Worm (Caenorhabditis elegans) whole organism, L4 larva: ENCODE results near the gene tyra-3.

ENCODE experiments used
- T20F7.1 ChIP-seq: fragments of 200-800 bp; sonication (Bioruptor generic); optimal IDR thresholded peaks from 2 replicates; lab custom pipeline; 2018; ENCODE audit warnings: mild to moderate bottlenecking, missing genetic modification characterization, missing compliant biosample characterization
- Y48G9A.11 ChIP-seq: fragments of 200-800 bp; sonication (Bioruptor generic); IDR thresholded peaks from 2 replicates; pipeline ENCODE4 v1.3.6; 2022; ENCODE audit warnings: missing genetic modification reagents, missing genetic modification characterization, missing compliant biosample characterization
- Y75B8A.6 ChIP-seq: fragments of 200-800 bp; sonication (Bioruptor generic); IDR thresholded peaks from 2 replicates; pipeline ENCODE4 v1.3.6; 2022; ENCODE audit warnings: missing genetic modification reagents, missing genetic modification characterization, missing compliant biosample characterization
- ZK546.5 ChIP-seq, 2 experiments: sonication (generic microtip); optimal IDR thresholded peaks; 2 replicates each; lab custom pipeline; 2017; ENCODE audit warnings: missing biosample characterization in 2 of 2, missing genetic modification characterization in 2 of 2
- aly-2 ChIP-seq: sonication (generic microtip); optimal IDR thresholded peaks from 2 replicates; lab custom pipeline; 2018; ENCODE audit warnings: missing biosample characterization, missing genetic modification characterization
- arid-1 ChIP-seq: fragments of 200-800 bp; sonication (Bioruptor generic); conservative IDR thresholded peaks from 2 replicates; pipeline ENCODE4 v1.3.6; 2022; ENCODE audit warnings: missing genetic modification reagents, missing genetic modification characterization, missing compliant biosample characterization
- ces-1 ChIP-seq: fragments of 150-350 bp; sonication (generic microtip); optimal IDR thresholded peaks from 4 replicates; lab custom pipeline; 2014; ENCODE audit warnings: missing biosample characterization, missing genetic modification reagents, missing genetic modification characterization
- daf-16 ChIP-seq, 3 experiments: sonication (generic microtip); optimal IDR thresholded peaks; 2 replicates each; lab custom pipeline; 2016 to 2017; ENCODE audit warnings: missing genetic modification characterization in 3 of 3, missing genetic modification reagents in 3 of 3, mild to moderate bottlenecking in 2 of 3, missing compliant biosample characterization in 2 of 3, missing biosample characterization in 1 of 3, moderate library complexity in 1 of 3
- dmd-8 ChIP-seq: fragments of 200-800 bp; sonication (Bioruptor generic); IDR thresholded peaks from 2 replicates; pipeline ENCODE4 v1.3.6; 2022; ENCODE audit warnings: missing genetic modification characterization, missing compliant biosample characterization
- dpl-1 ChIP-seq: fragments of 150-350 bp; optimal IDR thresholded peaks from 2 replicates; lab custom pipeline; 2014; ENCODE audit warnings: missing biosample characterization, missing genetic modification reagents, missing genetic modification characterization
- dve-1 ChIP-seq: sonication (generic microtip); optimal IDR thresholded peaks from 2 replicates; lab custom pipeline; 2017; ENCODE audit warnings: antibody characterized with exemption, mild to moderate bottlenecking, missing genetic modification characterization, missing compliant biosample characterization; ENCODE audit not compliant: insufficient read depth
- egl-27 ChIP-seq: sonication (generic microtip); optimal IDR thresholded peaks from 3 replicates; lab custom pipeline; 2017; ENCODE audit warnings: missing biosample characterization, missing genetic modification reagents, missing genetic modification characterization
- egl-43 ChIP-seq: fragments of 200-800 bp; sonication (Bioruptor generic); IDR thresholded peaks from 2 replicates; pipeline ENCODE4 v1.3.6; 2022; ENCODE audit warnings: missing genetic modification reagents, missing genetic modification characterization, missing compliant biosample characterization
- fkh-10 ChIP-seq: fragments of 150-350 bp; optimal IDR thresholded peaks from 2 replicates; lab custom pipeline; 2014; ENCODE audit warnings: missing biosample characterization, missing genetic modification reagents, missing genetic modification characterization
- hif-1 ChIP-seq, 2 experiments: sonication (generic microtip); optimal IDR thresholded peaks; 2 replicates each; lab custom pipeline; 2016 to 2017; ENCODE audit warnings: missing compliant biosample characterization in 2 of 2, missing genetic modification characterization in 2 of 2, missing genetic modification reagents in 2 of 2, missing genotype in 2 of 2, mild to moderate bottlenecking in 1 of 2
- hlh-11 ChIP-seq: fragments of 200-800 bp; sonication (Bioruptor generic); optimal IDR thresholded peaks from 2 replicates; lab custom pipeline; 2018; ENCODE audit warnings: mild to moderate bottlenecking, missing genetic modification characterization, missing compliant biosample characterization
- hlh-30 ChIP-seq: sonication (generic microtip); optimal IDR thresholded peaks from 2 replicates; lab custom pipeline; 2017; ENCODE audit warnings: antibody characterized with exemption, mild to moderate bottlenecking, missing genetic modification characterization, missing compliant biosample characterization; ENCODE audit not compliant: insufficient read depth
- hmg-1.1 ChIP-seq: fragments of 200-800 bp; sonication (Bioruptor generic); IDR thresholded peaks from 2 replicates; pipeline ENCODE4 v1.3.6; 2022; ENCODE audit warnings: missing genetic modification reagents, missing genetic modification characterization, missing compliant biosample characterization
- lin-13 ChIP-seq: fragments of 150-350 bp; optimal IDR thresholded peaks from 2 replicates; lab custom pipeline; 2014; ENCODE audit warnings: missing biosample characterization, missing genetic modification reagents, missing genetic modification characterization
- lin-15B ChIP-seq: fragments of 150-350 bp; sonication (generic microtip); optimal IDR thresholded peaks from 3 replicates; lab custom pipeline; 2014; ENCODE audit warnings: missing biosample characterization, missing genetic modification characterization
- lin-38 ChIP-seq: fragments of 200-800 bp; sonication (Bioruptor generic); IDR thresholded peaks from 2 replicates; pipeline ENCODE4 v1.3.6; 2022; ENCODE audit warnings: missing genetic modification reagents, missing genetic modification characterization, missing compliant biosample characterization
- lin-39 ChIP-seq: fragments of 150-350 bp; optimal IDR thresholded peaks from 2 replicates; lab custom pipeline; 2014; ENCODE audit warnings: missing biosample characterization, missing genetic modification reagents, missing genetic modification characterization
- mdl-1 ChIP-seq, 2 experiments: fragments of 150-350 bp in 1 of 2; sonication (generic microtip) in 1 of 2; optimal IDR thresholded peaks; 2 replicates each; lab custom pipeline; 2014 to 2017; ENCODE audit warnings: missing biosample characterization in 2 of 2, missing genetic modification characterization in 2 of 2
- mdt-29 ChIP-seq: fragments of 200-800 bp; sonication (Bioruptor generic); IDR thresholded peaks from 2 replicates; pipeline ENCODE4 v1.3.6; 2022; ENCODE audit warnings: missing genetic modification reagents, missing genetic modification characterization, missing compliant biosample characterization
- mep-1 ChIP-seq: fragments of 150-350 bp; sonication (generic microtip); optimal IDR thresholded peaks from 3 replicates; lab custom pipeline; 2014; ENCODE audit warnings: missing biosample characterization, missing genetic modification characterization
- mxl-3 ChIP-seq: fragments of 200-800 bp; sonication (Bioruptor generic); optimal IDR thresholded peaks from 2 replicates; lab custom pipeline; 2018; ENCODE audit warnings: mild to moderate bottlenecking, missing genetic modification characterization, missing compliant biosample characterization
- nhr-11 ChIP-seq: fragments of 150-350 bp; optimal IDR thresholded peaks from 2 replicates; lab custom pipeline; 2014; ENCODE audit warnings: missing biosample characterization, missing genetic modification characterization
- nhr-28 ChIP-seq: fragments of 150-350 bp; optimal IDR thresholded peaks from 2 replicates; lab custom pipeline; 2014; ENCODE audit warnings: missing biosample characterization, missing genetic modification characterization
- nhr-77 ChIP-seq: fragments of 150-350 bp; optimal IDR thresholded peaks from 2 replicates; lab custom pipeline; 2014; ENCODE audit warnings: missing biosample characterization, missing genetic modification characterization
- php-3 ChIP-seq: fragments of 200-800 bp; sonication (Bioruptor generic); IDR thresholded peaks from 2 replicates; pipeline ENCODE4 v1.3.6; 2022; ENCODE audit warnings: missing genetic modification reagents, missing genetic modification characterization, missing compliant biosample characterization
- pqm-1 ChIP-seq: sonication (generic microtip); optimal IDR thresholded peaks from 2 replicates; lab custom pipeline; 2017; ENCODE audit warnings: missing biosample characterization, missing genetic modification characterization
- rbr-2 ChIP-seq: sonication (generic microtip); optimal IDR thresholded peaks from 2 replicates; lab custom pipeline; 2016; ENCODE audit warnings: missing genotype, missing genetic modification characterization, missing compliant biosample characterization
- saeg-2 ChIP-seq: fragments of 200-800 bp; sonication (Bioruptor generic); IDR thresholded peaks from 2 replicates; pipeline ENCODE4 v1.3.6; 2022; ENCODE audit warnings: missing genetic modification reagents, missing genetic modification characterization, missing compliant biosample characterization
- set-16 ChIP-seq: fragments of 200-800 bp; sonication (Bioruptor generic); IDR thresholded peaks from 2 replicates; pipeline ENCODE4 v1.3.6; 2022; ENCODE audit warnings: missing genetic modification reagents, missing genetic modification characterization, missing compliant biosample characterization
- spr-1 ChIP-seq: sonication (generic microtip); optimal IDR thresholded peaks from 2 replicates; lab custom pipeline; 2016; ENCODE audit warnings: mild to moderate bottlenecking, missing genetic modification characterization, missing compliant biosample characterization
- zfp-3 ChIP-seq: fragments of 200-800 bp; sonication (Bioruptor generic); conservative IDR thresholded peaks from 2 replicates; pipeline ENCODE4 v1.3.6; 2022; ENCODE audit warnings: missing genetic modification reagents, missing genetic modification characterization, missing compliant biosample characterization

Gene tyra-3

ce11 chrX:4987617-4988016 lies 39.8 kb downstream of the tyra-3 start:
- peak; percentile 64 for TF ChIP-seq set-16
- no peak for TF ChIP-seq spr-1 (tag; lab: Kevin White, UChicago)
- no peak for TF ChIP-seq lin-39 (tag; lab: Kevin White, UChicago)
- TF ChIP-seq rbr-2 (tag; lab: Kevin White, UChicago) = no peak
- TF ChIP-seq, all 104 proteins: peak for 1

- TF ChIP-seq set-16 (peak; percentile 70), php-3 (GFP tag; lab: Robert Waterston, UW) (0 out of 2 replicates have a peak, but pooled peaks have one; percentile 11), dmd-8 (GFP tag; lab: Robert Waterston, UW) (no peak), egl-43 (GFP tag; lab: Robert Waterston, UW) (peak; percentile 66; the same call in 1 of the 2 replicates)
Measured at ce11 chrX:4992523-4992922, 44.7 kb downstream of the tyra-3 start.

ce11 chrX:4997548-4998087 lies 49.8 kb downstream of the tyra-3 start, which contains the start of gene ZC8.6:
Gene ZC8.6 (minus strand): TSS chrX:4997598.
- TF ChIP-seq dpl-1 = peak; percentile 14
- no peak for TF ChIP-seq daf-16 (GFP tag; optimal IDR thresholded peaks at IDR 0.05; lab: Kevin White, UChicago)
- peak; percentile 25 for TF ChIP-seq daf-16 (tag; optimal IDR thresholded peaks at IDR 0.05; lab: Kevin White, UChicago)
- TF ChIP-seq hmg-1.1 (GFP tag; lab: Robert Waterston, UW) = peak; percentile 65
- no peak for TF ChIP-seq egl-43 (GFP tag; lab: Robert Waterston, UW)
- TF ChIP-seq nhr-11 = peak; percentile 20
- no peak for TF ChIP-seq ces-1 (GFP tag; lab: Kevin White, UChicago)
- no peak for TF ChIP-seq set-16
- no peak for TF ChIP-seq zfp-3 (GFP tag; lab: Robert Waterston, UW)
- no peak for TF ChIP-seq T20F7.1 (GFP tag; lab: Kevin White, UChicago)
- no peak for TF ChIP-seq Y48G9A.11 (GFP tag; lab: Robert Waterston, UW)
- no peak for TF ChIP-seq ZK546.5 (tag; optimal IDR thresholded peaks at IDR 0.05; lab: Kevin White, UChicago)
- peak; percentile 26 for TF ChIP-seq mxl-3 (GFP tag; lab: Kevin White, UChicago)
- TF ChIP-seq mdt-29 (GFP tag; lab: Robert Waterston, UW) = no peak
- TF ChIP-seq aly-2 = no peak
- TF ChIP-seq Y75B8A.6 (GFP tag; lab: Robert Waterston, UW) = no peak
- peak; percentile 90 for TF ChIP-seq lin-38 (GFP tag; lab: Robert Waterston, UW)
- no peak for TF ChIP-seq saeg-2 (GFP tag; lab: Robert Waterston, UW)
- TF ChIP-seq lin-15B = no peak
- peak; percentile 3 for TF ChIP-seq pqm-1 (tag; lab: Kevin White, UChicago)
- peak in 1 of 2 experiments; percentile 33 for TF ChIP-seq mdl-1 (tag; optimal IDR thresholded peaks at IDR 0.05; lab: Kevin White, UChicago)
- TF ChIP-seq lin-13 (GFP tag; lab: Kevin White, UChicago) = peak; percentile 46
- peak; percentile 53 for TF ChIP-seq dve-1 (tag; lab: Kevin White, UChicago)
- TF ChIP-seq hif-1 (tag; optimal IDR thresholded peaks at IDR 0.05; lab: Kevin White, UChicago) = peak in 1 of 2 experiments; percentile 27
- no peak for TF ChIP-seq arid-1 (GFP tag; lab: Robert Waterston, UW)
- TF ChIP-seq nhr-28 (tag; lab: Kevin White, UChicago) = peak; percentile 58
- no peak for TF ChIP-seq fkh-10 (GFP tag; lab: Kevin White, UChicago)
- peak; percentile 67 for TF ChIP-seq hlh-11 (tag; lab: Kevin White, UChicago)
- peak; percentile 71 for TF ChIP-seq mep-1
- TF ChIP-seq egl-27 (tag; lab: Kevin White, UChicago) = no peak
- TF ChIP-seq hlh-30 (tag; lab: Kevin White, UChicago) = peak; percentile 13
- peak; percentile 58 for TF ChIP-seq nhr-77 (tag; lab: Kevin White, UChicago)
